Worm (Caenorhabditis elegans): ENCODE data around the gene F55F3.4.

The F55F3.4 gene

ce11 chrX:13785268-13785667, at the start of gene F55F3.4:
Gene F55F3.4, plus strand, starts transcription at chrX:13785568.
- TF ChIP-seq hlh-8 (tag; optimal IDR thresholded peaks at IDR 0.05) (no peak), ttx-3 (tag; optimal IDR thresholded peaks at IDR 0.05) (no peak), odd-2 (tag; optimal IDR thresholded peaks at IDR 0.05) (no peak), fax-1 (tag; optimal IDR thresholded peaks at IDR 0.05) (no peak), ref-2 (tag; optimal IDR thresholded peaks at IDR 0.05) (no peak), ceh-31 (tag; optimal IDR thresholded peaks at IDR 0.05) (no peak), eyg-1 (tag; optimal IDR thresholded peaks at IDR 0.05) (no peak), zip-5 (tag; optimal IDR thresholded peaks at IDR 0.05) (no peak), tbx-7 (tag; optimal IDR thresholded peaks at IDR 0.05) (no peak), unc-55 (GFP tag; optimal IDR thresholded peaks at IDR 0.05) (no peak), ceh-9 (tag; optimal IDR thresholded peaks at IDR 0.05) (no peak), che-1 (tag; optimal IDR thresholded peaks at IDR 0.05) (no peak), elt-4 (tag; optimal IDR thresholded peaks at IDR 0.05) (no peak), npax-4 (tag; optimal IDR thresholded peaks at IDR 0.05) (no peak), ceh-30 (tag; optimal IDR thresholded peaks at IDR 0.05) (no peak), pag-3 (tag; optimal IDR thresholded peaks at IDR 0.05; ENCODE audit: borderline replicate concordance) (no peak), F13H6.1 (tag; optimal IDR thresholded peaks at IDR 0.05) (no peak), lim-6 (tag; optimal IDR thresholded peaks at IDR 0.05) (no peak), dmd-4 (tag; optimal IDR thresholded peaks at IDR 0.05; ENCODE audit: borderline replicate concordance) (no peak)

- TF ChIP-seq tbx-2 (tag; optimal IDR thresholded peaks at IDR 0.05) (no peak), lim-6 (tag; optimal IDR thresholded peaks at IDR 0.05) (no peak), ztf-16 (tag; optimal IDR thresholded peaks at IDR 0.05) (no peak)
Observed at ce11 chrX:13736679-13737078, 48.7 kb upstream of the F55F3.4 start.

ce11 chrX:13739125-13739820, 46.1 kb upstream of the F55F3.4 start:
- TF ChIP-seq ceh-31 (tag; optimal IDR thresholded peaks at IDR 0.05) (peak; percentile 37), C38D4.7 (GFP tag; optimal IDR thresholded peaks at IDR 0.05) (no peak), nfya-1 (tag; optimal IDR thresholded peaks at IDR 0.05) (peak; percentile 2), unc-42 (tag; optimal IDR thresholded peaks at IDR 0.05) (peak; percentile 79), ttx-3 (tag; optimal IDR thresholded peaks at IDR 0.05) (peak; percentile 20), tbx-7 (tag; optimal IDR thresholded peaks at IDR 0.05) (no peak), pax-1 (tag; optimal IDR thresholded peaks at IDR 0.05) (no peak)

- TF ChIP-seq Y22D7AL.16 (tag; optimal IDR thresholded peaks at IDR 0.05) (no peak), lim-6 (tag; optimal IDR thresholded peaks at IDR 0.05) (no peak), pag-3 (tag; optimal IDR thresholded peaks at IDR 0.05; ENCODE audit: borderline replicate concordance) (no peak), pha-4 (tag; optimal IDR thresholded peaks at IDR 0.05) (no peak), ceh-6 (GFP tag; optimal IDR thresholded peaks at IDR 0.05) (no peak), fkh-6 (tag; optimal IDR thresholded peaks at IDR 0.05) (no peak), ceh-31 (tag; optimal IDR thresholded peaks at IDR 0.05) (no peak), elt-2 (tag; optimal IDR thresholded peaks at IDR 0.05) (no peak), ceh-45 (GFP tag; IDR thresholded peaks at IDR 0.05) (no peak), tbx-2 (tag; optimal IDR thresholded peaks at IDR 0.05) (no peak)
Observed at ce11 chrX:13743371-13743770, 42.0 kb upstream of the F55F3.4 start.

- no peak for TF ChIP-seq npax-4 (tag; optimal IDR thresholded peaks at IDR 0.05)
- peak; percentile 50 for TF ChIP-seq ceh-18 (tag; optimal IDR thresholded peaks at IDR 0.05)
Observed at ce11 chrX:13744543-13745113, 40.7 kb upstream of the F55F3.4 start.

ce11 chrX:13745558-13745957, 39.8 kb upstream of the F55F3.4 start:
- TF ChIP-seq unc-55 (GFP tag; optimal IDR thresholded peaks at IDR 0.05) (no peak), rnt-1 (tag; optimal IDR thresholded peaks at IDR 0.05) (no peak), unc-3 (GFP tag; conservative IDR thresholded peaks at IDR 0.05) (no peak), unc-3 (tag; optimal IDR thresholded peaks at IDR 0.05) (no peak), hlh-8 (tag; optimal IDR thresholded peaks at IDR 0.05) (no peak), ceh-48 (tag; optimal IDR thresholded peaks at IDR 0.05) (no peak), ahr-1 (tag; optimal IDR thresholded peaks at IDR 0.05) (no peak), ttx-3 (tag; optimal IDR thresholded peaks at IDR 0.05) (no peak), K02D7.2 (tag; optimal IDR thresholded peaks at IDR 0.05) (no peak), ceh-9 (tag; optimal IDR thresholded peaks at IDR 0.05) (no peak), madf-2 (tag; optimal IDR thresholded peaks at IDR 0.05) (no peak), unc-42 (tag; optimal IDR thresholded peaks at IDR 0.05) (no peak), Y22D7AL.16 (tag; optimal IDR thresholded peaks at IDR 0.05) (no peak), ceh-45 (GFP tag; IDR thresholded peaks at IDR 0.05) (no peak), C38D4.7 (GFP tag; optimal IDR thresholded peaks at IDR 0.05) (no peak)
